Worm (Caenorhabditis elegans) whole organism, late embryonic: ENCODE data around the gene rps-3.

ENCODE experiments used
- C08G9.2 ChIP-seq: sonication (generic microtip); optimal IDR thresholded peaks from 2 replicates; lab custom pipeline; 2016; ENCODE audit warnings: mild to moderate bottlenecking, missing genetic modification characterization, moderate library complexity, missing compliant biosample characterization
- F13H6.1 ChIP-seq: sonication (generic microtip); optimal IDR thresholded peaks from 2 replicates; lab custom pipeline; 2016; ENCODE audit warnings: missing genetic modification characterization, missing compliant biosample characterization
- K02D7.2 ChIP-seq: sonication (generic microtip); optimal IDR thresholded peaks from 2 replicates; lab custom pipeline; 2017; ENCODE audit warnings: mild to moderate bottlenecking, missing genetic modification characterization, missing compliant biosample characterization
- K09A11.1 ChIP-seq: sonication (generic microtip); optimal IDR thresholded peaks from 2 replicates; lab custom pipeline; 2017; ENCODE audit warnings: antibody characterized with exemption, mild to moderate bottlenecking, missing genetic modification characterization, missing compliant biosample characterization; ENCODE audit not compliant: insufficient read depth
- Y22D7AL.16 ChIP-seq: sonication (generic microtip); optimal IDR thresholded peaks from 2 replicates; lab custom pipeline; 2016; ENCODE audit warnings: missing genetic modification characterization, missing compliant biosample characterization
- ahr-1 ChIP-seq: sonication (generic microtip); optimal IDR thresholded peaks from 2 replicates; lab custom pipeline; 2016; ENCODE audit warnings: missing genetic modification characterization, missing compliant biosample characterization
- ama-1 ChIP-seq: fragments of 150-350 bp; optimal IDR thresholded peaks from 2 replicates; lab custom pipeline; 2014
- ceh-14 ChIP-seq: sonication (generic microtip); optimal IDR thresholded peaks from 2 replicates; lab custom pipeline; 2016; ENCODE audit warnings: missing genotype, missing genetic modification characterization, missing compliant biosample characterization
- ceh-18 ChIP-seq: sonication (generic microtip); optimal IDR thresholded peaks from 2 replicates; lab custom pipeline; 2016; ENCODE audit warnings: missing genetic modification characterization, missing compliant biosample characterization
- ceh-2 ChIP-seq: sonication (generic microtip); optimal IDR thresholded peaks from 2 replicates; lab custom pipeline; 2016; ENCODE audit warnings: missing genotype, missing genetic modification characterization, missing compliant biosample characterization
- ceh-34 ChIP-seq: sonication (generic microtip); optimal IDR thresholded peaks from 2 replicates; lab custom pipeline; 2016; ENCODE audit warnings: mild to moderate bottlenecking, missing genetic modification characterization, missing compliant biosample characterization
- ceh-45 ChIP-seq: fragments of 200-800 bp; sonication (Bioruptor generic); IDR thresholded peaks from 2 replicates; pipeline ENCODE4 v1.3.6; 2022; ENCODE audit warnings: missing genetic modification reagents, missing genetic modification characterization, missing compliant biosample characterization
- ceh-6 ChIP-seq: fragments of 200-800 bp; sonication (Bioruptor generic); optimal IDR thresholded peaks from 2 replicates; lab custom pipeline; 2018; ENCODE audit warnings: mild to moderate bottlenecking, missing genetic modification characterization, missing compliant biosample characterization
- ceh-9 ChIP-seq: sonication (generic microtip); optimal IDR thresholded peaks from 2 replicates; lab custom pipeline; 2016; ENCODE audit warnings: mild to moderate bottlenecking, missing genetic modification characterization, inconsistent platforms, missing compliant biosample characterization
- dve-1 ChIP-seq: sonication (generic microtip); optimal IDR thresholded peaks from 2 replicates; lab custom pipeline; 2017; ENCODE audit warnings: antibody characterized with exemption, mild to moderate bottlenecking, missing genetic modification characterization, missing compliant biosample characterization
- elt-4 ChIP-seq: sonication (generic microtip); optimal IDR thresholded peaks from 2 replicates; lab custom pipeline; 2016; ENCODE audit warnings: missing genetic modification characterization, missing compliant biosample characterization
- eyg-1 ChIP-seq: sonication (generic microtip); optimal IDR thresholded peaks from 2 replicates; lab custom pipeline; 2016; ENCODE audit warnings: missing genotype, missing genetic modification characterization, missing compliant biosample characterization
- fkh-10 ChIP-seq: fragments of 150-350 bp; optimal IDR thresholded peaks from 2 replicates; lab custom pipeline; 2014; ENCODE audit warnings: missing biosample characterization, missing genetic modification reagents, missing genetic modification characterization
- fkh-6 ChIP-seq: sonication (generic microtip); optimal IDR thresholded peaks from 2 replicates; lab custom pipeline; 2016; ENCODE audit warnings: missing genetic modification characterization, missing compliant biosample characterization
- hlh-30 ChIP-seq: sonication (generic microtip); optimal IDR thresholded peaks from 2 replicates; lab custom pipeline; 2017; ENCODE audit warnings: antibody characterized with exemption, missing genetic modification characterization, missing compliant biosample characterization; ENCODE audit not compliant: insufficient read depth
- hlh-8 ChIP-seq: sonication (generic microtip); optimal IDR thresholded peaks from 2 replicates; lab custom pipeline; 2016; ENCODE audit warnings: missing genotype, missing genetic modification characterization, missing compliant biosample characterization
- lin-11 ChIP-seq: fragments of 200-800 bp; sonication (Bioruptor generic); optimal IDR thresholded peaks from 2 replicates; lab custom pipeline; 2018; ENCODE audit warnings: mild to moderate bottlenecking, missing genetic modification characterization, missing compliant biosample characterization
- madf-2 ChIP-seq: sonication (generic microtip); optimal IDR thresholded peaks from 2 replicates; lab custom pipeline; 2017; ENCODE audit warnings: missing genetic modification characterization, missing compliant biosample characterization
- nfya-1 ChIP-seq: sonication (generic microtip); optimal IDR thresholded peaks from 2 replicates; lab custom pipeline; 2017; ENCODE audit warnings: missing genetic modification characterization, mild to moderate bottlenecking, missing compliant biosample characterization, antibody characterized with exemption, moderate library complexity
- nhr-11 ChIP-seq: fragments of 150-350 bp; optimal IDR thresholded peaks from 2 replicates; lab custom pipeline; 2014; ENCODE audit warnings: missing biosample characterization, missing genetic modification characterization
- nhr-232 ChIP-seq: sonication (generic microtip); optimal IDR thresholded peaks from 2 replicates; lab custom pipeline; 2016; ENCODE audit warnings: missing genetic modification characterization, missing compliant biosample characterization
- pag-3 ChIP-seq: sonication (generic microtip); optimal IDR thresholded peaks from 2 replicates; lab custom pipeline; 2016; ENCODE audit warnings: missing compliant biosample characterization, missing genetic modification characterization, borderline replicate concordance
- pat-9 ChIP-seq: fragments of 200-800 bp; sonication (Bioruptor generic); optimal IDR thresholded peaks from 2 replicates; lab custom pipeline; 2018; ENCODE audit warnings: mild to moderate bottlenecking, missing genetic modification characterization, moderate library complexity, missing compliant biosample characterization
- pqm-1 ChIP-seq: sonication (generic microtip); optimal IDR thresholded peaks from 2 replicates; lab custom pipeline; 2016; ENCODE audit warnings: missing genetic modification characterization, missing compliant biosample characterization
- ref-2 ChIP-seq: sonication (generic microtip); optimal IDR thresholded peaks from 2 replicates; lab custom pipeline; 2016; ENCODE audit warnings: missing genetic modification characterization, missing compliant biosample characterization
- rnt-1 ChIP-seq: sonication (generic microtip); optimal IDR thresholded peaks from 2 replicates; lab custom pipeline; 2016; ENCODE audit warnings: missing genetic modification characterization, missing compliant biosample characterization
- sdc-2 ChIP-seq: sonication (generic microtip); optimal IDR thresholded peaks from 2 replicates; lab custom pipeline; 2016; ENCODE audit warnings: missing genotype, missing genetic modification characterization, missing compliant biosample characterization
- syd-9 ChIP-seq: sonication (generic microtip); optimal IDR thresholded peaks from 2 replicates; lab custom pipeline; 2016; ENCODE audit warnings: mild to moderate bottlenecking, missing genetic modification characterization, moderate library complexity, missing compliant biosample characterization
- tbx-2 ChIP-seq: sonication (generic microtip); optimal IDR thresholded peaks from 2 replicates; lab custom pipeline; 2016; ENCODE audit warnings: missing genetic modification characterization, missing compliant biosample characterization
- ttx-3 ChIP-seq: sonication (generic microtip); optimal IDR thresholded peaks from 2 replicates; lab custom pipeline; 2016; ENCODE audit warnings: missing genetic modification reagents, missing genetic modification characterization, missing compliant biosample characterization
- unc-42 ChIP-seq: sonication (generic microtip); optimal IDR thresholded peaks from 2 replicates; lab custom pipeline; 2016; ENCODE audit warnings: missing genotype, missing genetic modification characterization, missing compliant biosample characterization
- unc-55 ChIP-seq: sonication (generic microtip); optimal IDR thresholded peaks from 2 replicates; lab custom pipeline; 2017; ENCODE audit warnings: missing biosample characterization, missing genetic modification reagents, missing genetic modification characterization
- unc-86 ChIP-seq: sonication (generic microtip); optimal IDR thresholded peaks from 2 replicates; lab custom pipeline; 2016; ENCODE audit warnings: missing genetic modification characterization, missing compliant biosample characterization
- zip-5 ChIP-seq: sonication (generic microtip); optimal IDR thresholded peaks from 2 replicates; lab custom pipeline; 2016; ENCODE audit warnings: missing genetic modification characterization, missing compliant biosample characterization

rps-3 gene

DNA sequence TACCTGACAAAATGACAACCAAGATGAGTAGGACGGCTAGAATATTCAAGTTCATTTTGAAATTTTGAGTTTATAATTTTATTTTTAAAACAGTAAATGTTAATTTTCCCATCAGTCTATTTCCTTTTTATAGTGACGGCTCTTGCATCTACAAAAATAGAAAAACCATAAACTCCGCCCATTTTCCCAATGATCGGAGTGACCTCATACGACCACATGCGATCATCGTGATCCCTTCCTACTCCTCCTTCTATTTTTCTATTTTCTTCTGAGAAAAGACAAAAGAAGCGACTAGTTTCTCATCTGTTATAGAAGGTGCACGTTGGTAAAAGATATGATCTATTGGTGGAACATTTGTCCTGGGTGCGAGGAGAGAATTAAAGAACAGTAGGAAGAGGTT, 8.9 kb downstream of the rps-3 start, which contains the start of gene C23G10.11:
C23G10.11 (minus strand) TSS at position 101 of the 400 bp plus-strand sequence.
- TF ChIP-seq unc-86 (no peak), tbx-2 (tag; lab: Kevin White, UChicago) (no peak), ceh-18 (tag; lab: Kevin White, UChicago) (no peak), ama-1 (no peak), F13H6.1 (tag; lab: Kevin White, UChicago) (no peak), fkh-6 (tag; lab: Kevin White, UChicago) (no peak), ceh-34 (tag; lab: Kevin White, UChicago) (no peak), madf-2 (tag; lab: Kevin White, UChicago) (no peak), sdc-2 (no peak), pat-9 (tag; lab: Kevin White, UChicago) (no peak), K09A11.1 (tag; lab: Kevin White, UChicago) (no peak), eyg-1 (tag; lab: Kevin White, UChicago) (no peak), ahr-1 (no peak), K02D7.2 (tag; lab: Kevin White, UChicago) (no peak)

- no peak for TF ChIP-seq hlh-8 (tag; lab: Kevin White, UChicago)
- TF ChIP-seq C08G9.2, result no peak
- no peak for TF ChIP-seq unc-55
- TF ChIP-seq F13H6.1 (tag; lab: Kevin White, UChicago), result no peak
- TF ChIP-seq ref-2 (tag; lab: Kevin White, UChicago), result no peak
Measured at ce11 chrIII:6215943-6216342, 9.3 kb downstream of the rps-3 start.

- TF ChIP-seq madf-2 (tag; lab: Kevin White, UChicago) (no peak), nhr-232 (no peak), unc-42 (tag; lab: Kevin White, UChicago) (no peak), lin-11 (tag; lab: Kevin White, UChicago) (no peak), syd-9 (tag; lab: Kevin White, UChicago) (no peak), ceh-14 (no peak), ttx-3 (no peak), dve-1 (tag; lab: Kevin White, UChicago) (no peak), pag-3 (tag; lab: Kevin White, UChicago) (no peak), ceh-45 (GFP tag; lab: Robert Waterston, UW) (no peak), fkh-10 (GFP tag; lab: Kevin White, UChicago) (no peak), ceh-2 (tag; lab: Kevin White, UChicago) (no peak)
Measured at ce11 chrIII:6216833-6217466, 10.3 kb downstream of the rps-3 start, which contains the start of gene hot-4. hot-4 (plus strand) TSS chrIII:6217416.

ce11 chrIII:6221403-6221802, 14.8 kb downstream of the rps-3 start:
- TF ChIP-seq ceh-34 (tag; lab: Kevin White, UChicago), result no peak
- no peak for TF ChIP-seq elt-4 (tag; lab: Kevin White, UChicago)
- no peak for TF ChIP-seq pqm-1 (tag; lab: Kevin White, UChicago)
- no peak for TF ChIP-seq zip-5
- TF ChIP-seq Y22D7AL.16 (tag; lab: Kevin White, UChicago), result no peak
- no peak for TF ChIP-seq ceh-9 (tag; lab: Kevin White, UChicago)
- TF ChIP-seq ref-2 (tag; lab: Kevin White, UChicago), result no peak
- no peak for TF ChIP-seq nfya-1 (tag; lab: Kevin White, UChicago)
- no peak for TF ChIP-seq fkh-6 (tag; lab: Kevin White, UChicago)
- TF ChIP-seq lin-11 (tag; lab: Kevin White, UChicago), result no peak

ce11 chrIII:6230870-6231269, 24.3 kb downstream of the rps-3 start, which contains the start of gene esyt-2:
esyt-2 (minus strand) TSS chrIII:6230970.
- TF ChIP-seq nhr-232 (no peak), unc-55 (no peak), hlh-30 (tag; lab: Kevin White, UChicago) (no peak), C08G9.2 (no peak), unc-42 (tag; lab: Kevin White, UChicago) (no peak), ceh-6 (GFP tag; lab: Kevin White, UChicago) (no peak), rnt-1 (tag; lab: Kevin White, UChicago) (no peak), lin-11 (tag; lab: Kevin White, UChicago) (no peak), nhr-11 (tag; lab: Kevin White, UChicago) (no peak)
- TF ChIP-seq, all 69 proteins: peak for 0
